Worm (Caenorhabditis elegans) whole organism, late embryonic: ENCODE data around the gene T12G3.2.

Experiments used
- C08G9.2 ChIP-seq: sonication (generic microtip); optimal IDR thresholded peaks from 2 replicates; lab custom pipeline; 2016; ENCODE audit warnings: mild to moderate bottlenecking, missing genetic modification characterization, moderate library complexity, missing compliant biosample characterization
- C38D4.7 ChIP-seq: fragments of 200-800 bp; sonication (Bioruptor generic); optimal IDR thresholded peaks from 2 replicates; lab custom pipeline; 2018; ENCODE audit warnings: mild to moderate bottlenecking, missing genetic modification characterization, moderate library complexity, missing compliant biosample characterization
- K09A11.1 ChIP-seq: sonication (generic microtip); optimal IDR thresholded peaks from 2 replicates; lab custom pipeline; 2017; ENCODE audit warnings: antibody characterized with exemption, mild to moderate bottlenecking, missing genetic modification characterization, missing compliant biosample characterization; ENCODE audit not compliant: insufficient read depth
- T23F11.4 ChIP-seq: fragments of 200-800 bp; sonication (Bioruptor generic); optimal IDR thresholded peaks from 2 replicates; lab custom pipeline; 2018; ENCODE audit warnings: mild to moderate bottlenecking, missing genetic modification characterization, missing compliant biosample characterization
- Y22D7AL.16 ChIP-seq: sonication (generic microtip); optimal IDR thresholded peaks from 2 replicates; lab custom pipeline; 2016; ENCODE audit warnings: missing genetic modification characterization, missing compliant biosample characterization
- ahr-1 ChIP-seq: sonication (generic microtip); optimal IDR thresholded peaks from 2 replicates; lab custom pipeline; 2016; ENCODE audit warnings: missing genetic modification characterization, missing compliant biosample characterization
- ama-1 ChIP-seq: fragments of 150-350 bp; optimal IDR thresholded peaks from 2 replicates; lab custom pipeline; 2014
- ceh-14 ChIP-seq: sonication (generic microtip); optimal IDR thresholded peaks from 2 replicates; lab custom pipeline; 2016; ENCODE audit warnings: missing genotype, missing genetic modification characterization, missing compliant biosample characterization
- ceh-18 ChIP-seq: sonication (generic microtip); optimal IDR thresholded peaks from 2 replicates; lab custom pipeline; 2016; ENCODE audit warnings: missing genetic modification characterization, missing compliant biosample characterization
- ceh-19 ChIP-seq: fragments of 200-800 bp; sonication (Bioruptor generic); optimal IDR thresholded peaks from 2 replicates; lab custom pipeline; 2018; ENCODE audit warnings: mild to moderate bottlenecking, missing genetic modification characterization, missing compliant biosample characterization
- ceh-2 ChIP-seq: sonication (generic microtip); optimal IDR thresholded peaks from 2 replicates; lab custom pipeline; 2016; ENCODE audit warnings: missing genotype, missing genetic modification characterization, missing compliant biosample characterization
- ceh-22 ChIP-seq: sonication (generic microtip); optimal IDR thresholded peaks from 2 replicates; lab custom pipeline; 2017; ENCODE audit warnings: missing biosample characterization, missing genetic modification characterization
- ceh-24 ChIP-seq: sonication (generic microtip); optimal IDR thresholded peaks from 2 replicates; lab custom pipeline; 2016; ENCODE audit warnings: mild to moderate bottlenecking, missing genetic modification characterization, missing compliant biosample characterization
- ceh-30 ChIP-seq: fragments of 150-350 bp; optimal IDR thresholded peaks from 2 replicates; lab custom pipeline; 2014; ENCODE audit warnings: missing biosample characterization, missing genetic modification characterization
- ceh-31 ChIP-seq: sonication (generic microtip); optimal IDR thresholded peaks from 2 replicates; lab custom pipeline; 2016; ENCODE audit warnings: missing genetic modification characterization, missing compliant biosample characterization
- ceh-34 ChIP-seq: sonication (generic microtip); optimal IDR thresholded peaks from 2 replicates; lab custom pipeline; 2016; ENCODE audit warnings: mild to moderate bottlenecking, missing genetic modification characterization, missing compliant biosample characterization
- ceh-48 ChIP-seq: sonication (generic microtip); optimal IDR thresholded peaks from 2 replicates; lab custom pipeline; 2016; ENCODE audit warnings: missing genetic modification characterization, inconsistent platforms, missing compliant biosample characterization
- ceh-6 ChIP-seq: fragments of 200-800 bp; sonication (Bioruptor generic); optimal IDR thresholded peaks from 2 replicates; lab custom pipeline; 2018; ENCODE audit warnings: mild to moderate bottlenecking, missing genetic modification characterization, missing compliant biosample characterization
- ceh-9 ChIP-seq: sonication (generic microtip); optimal IDR thresholded peaks from 2 replicates; lab custom pipeline; 2016; ENCODE audit warnings: mild to moderate bottlenecking, missing genetic modification characterization, inconsistent platforms, missing compliant biosample characterization
- che-1 ChIP-seq: sonication (generic microtip); optimal IDR thresholded peaks from 2 replicates; lab custom pipeline; 2016; ENCODE audit warnings: mild to moderate bottlenecking, missing genetic modification characterization, missing compliant biosample characterization
- dmd-4 ChIP-seq: sonication (generic microtip); optimal IDR thresholded peaks from 2 replicates; lab custom pipeline; 2016; ENCODE audit warnings: borderline replicate concordance, missing genetic modification characterization, missing compliant biosample characterization
- elt-2 ChIP-seq: sonication (generic microtip); optimal IDR thresholded peaks from 2 replicates; lab custom pipeline; 2016; ENCODE audit warnings: missing genetic modification reagents, missing genetic modification characterization, missing compliant biosample characterization
- fkh-10 ChIP-seq: fragments of 150-350 bp; optimal IDR thresholded peaks from 2 replicates; lab custom pipeline; 2014; ENCODE audit warnings: missing biosample characterization, missing genetic modification reagents, missing genetic modification characterization
- fkh-6 ChIP-seq: sonication (generic microtip); optimal IDR thresholded peaks from 2 replicates; lab custom pipeline; 2016; ENCODE audit warnings: missing genetic modification characterization, missing compliant biosample characterization
- hlh-13 ChIP-seq: fragments of 200-800 bp; sonication (Bioruptor generic); optimal IDR thresholded peaks from 2 replicates; lab custom pipeline; 2018; ENCODE audit warnings: mild to moderate bottlenecking, missing genetic modification characterization, missing compliant biosample characterization
- hlh-30 ChIP-seq: sonication (generic microtip); optimal IDR thresholded peaks from 2 replicates; lab custom pipeline; 2017; ENCODE audit warnings: antibody characterized with exemption, missing genetic modification characterization, missing compliant biosample characterization; ENCODE audit not compliant: insufficient read depth
- hlh-8 ChIP-seq: sonication (generic microtip); optimal IDR thresholded peaks from 2 replicates; lab custom pipeline; 2016; ENCODE audit warnings: missing genotype, missing genetic modification characterization, missing compliant biosample characterization
- lim-6 ChIP-seq: sonication (generic microtip); optimal IDR thresholded peaks from 2 replicates; lab custom pipeline; 2016; ENCODE audit warnings: missing genetic modification characterization, missing compliant biosample characterization
- madf-2 ChIP-seq: sonication (generic microtip); optimal IDR thresholded peaks from 2 replicates; lab custom pipeline; 2017; ENCODE audit warnings: missing genetic modification characterization, missing compliant biosample characterization
- nhr-11 ChIP-seq: fragments of 150-350 bp; optimal IDR thresholded peaks from 2 replicates; lab custom pipeline; 2014; ENCODE audit warnings: missing biosample characterization, missing genetic modification characterization
- npax-4 ChIP-seq: sonication (generic microtip); optimal IDR thresholded peaks from 2 replicates; lab custom pipeline; 2016; ENCODE audit warnings: missing genetic modification characterization, missing compliant biosample characterization
- pag-3 ChIP-seq: sonication (generic microtip); optimal IDR thresholded peaks from 2 replicates; lab custom pipeline; 2016; ENCODE audit warnings: missing compliant biosample characterization, missing genetic modification characterization, borderline replicate concordance
- pat-9 ChIP-seq: fragments of 200-800 bp; sonication (Bioruptor generic); optimal IDR thresholded peaks from 2 replicates; lab custom pipeline; 2018; ENCODE audit warnings: mild to moderate bottlenecking, missing genetic modification characterization, moderate library complexity, missing compliant biosample characterization
- pax-1 ChIP-seq: fragments of 150-350 bp; optimal IDR thresholded peaks from 2 replicates; lab custom pipeline; 2014; ENCODE audit warnings: missing biosample characterization, missing genetic modification characterization
- pha-4 ChIP-seq: fragments of 150-350 bp; optimal IDR thresholded peaks from 2 replicates; lab custom pipeline; 2018; ENCODE audit warnings: missing biosample characterization, missing genetic modification reagents, missing genetic modification characterization
- pqm-1 ChIP-seq: sonication (generic microtip); optimal IDR thresholded peaks from 2 replicates; lab custom pipeline; 2016; ENCODE audit warnings: missing genetic modification characterization, missing compliant biosample characterization
- pros-1 ChIP-seq: fragments of 150-350 bp; optimal IDR thresholded peaks from 2 replicates; lab custom pipeline; 2014; ENCODE audit warnings: missing biosample characterization, missing genetic modification reagents, missing genetic modification characterization
- ref-2 ChIP-seq: sonication (generic microtip); optimal IDR thresholded peaks from 2 replicates; lab custom pipeline; 2016; ENCODE audit warnings: missing genetic modification characterization, missing compliant biosample characterization
- rnt-1 ChIP-seq: sonication (generic microtip); optimal IDR thresholded peaks from 2 replicates; lab custom pipeline; 2016; ENCODE audit warnings: missing genetic modification characterization, missing compliant biosample characterization
- sdc-2 ChIP-seq: sonication (generic microtip); optimal IDR thresholded peaks from 2 replicates; lab custom pipeline; 2016; ENCODE audit warnings: missing genotype, missing genetic modification characterization, missing compliant biosample characterization
- sox-4 ChIP-seq: sonication (generic microtip); optimal IDR thresholded peaks from 2 replicates; lab custom pipeline; 2017; ENCODE audit warnings: mild to moderate bottlenecking, missing genetic modification characterization, inconsistent platforms, missing compliant biosample characterization
- syd-9 ChIP-seq: sonication (generic microtip); optimal IDR thresholded peaks from 2 replicates; lab custom pipeline; 2016; ENCODE audit warnings: mild to moderate bottlenecking, missing genetic modification characterization, moderate library complexity, missing compliant biosample characterization
- tbx-2 ChIP-seq: sonication (generic microtip); optimal IDR thresholded peaks from 2 replicates; lab custom pipeline; 2016; ENCODE audit warnings: missing genetic modification characterization, missing compliant biosample characterization
- tbx-7 ChIP-seq: sonication (generic microtip); optimal IDR thresholded peaks from 2 replicates; lab custom pipeline; 2016; ENCODE audit warnings: missing genotype, missing genetic modification characterization, missing compliant biosample characterization
- ttx-3 ChIP-seq: sonication (generic microtip); optimal IDR thresholded peaks from 2 replicates; lab custom pipeline; 2016; ENCODE audit warnings: missing genetic modification reagents, missing genetic modification characterization, missing compliant biosample characterization
- unc-3 ChIP-seq, 2 experiments: fragments of 200-800 bp in 1 of 2; sonication (Bioruptor generic) in 1 of 2; sonication (generic microtip) in 1 of 2; conservative IDR thresholded peaks in 1 of 2; optimal IDR thresholded peaks in 1 of 2; 2 replicates each; pipeline versions ENCODE4 v1.3.6 to Lab custom; 2016 to 2022; ENCODE audit warnings: missing compliant biosample characterization in 2 of 2, missing genetic modification characterization in 2 of 2, missing genetic modification reagents in 1 of 2
- unc-42 ChIP-seq: sonication (generic microtip); optimal IDR thresholded peaks from 2 replicates; lab custom pipeline; 2016; ENCODE audit warnings: missing genotype, missing genetic modification characterization, missing compliant biosample characterization
- unc-55 ChIP-seq: sonication (generic microtip); optimal IDR thresholded peaks from 2 replicates; lab custom pipeline; 2017; ENCODE audit warnings: missing biosample characterization, missing genetic modification reagents, missing genetic modification characterization
- unc-86 ChIP-seq: sonication (generic microtip); optimal IDR thresholded peaks from 2 replicates; lab custom pipeline; 2016; ENCODE audit warnings: missing genetic modification characterization, missing compliant biosample characterization
- zip-5 ChIP-seq: sonication (generic microtip); optimal IDR thresholded peaks from 2 replicates; lab custom pipeline; 2016; ENCODE audit warnings: missing genetic modification characterization, missing compliant biosample characterization
- ztf-16 ChIP-seq: sonication (generic microtip); optimal IDR thresholded peaks from 2 replicates; lab custom pipeline; 2017; ENCODE audit warnings: missing genetic modification characterization, missing compliant biosample characterization

T12G3.2 gene

ce11 chrIV:12010859-12011258 lies 35.9 kb downstream of the T12G3.2 start, which contains the start of the genes ZK617.26 and unc-22:
ZK617.26 (minus strand) TSS chrIV:12010959.
unc-22 (minus strand) TSS chrIV:12011007.
- no peak for TF ChIP-seq C08G9.2
- no peak for TF ChIP-seq ceh-9
- no peak for TF ChIP-seq ztf-16
- TF ChIP-seq madf-2 (tag; lab: Kevin White, UChicago): no peak
- TF ChIP-seq Y22D7AL.16: no peak
- TF ChIP-seq, all 69 proteins: peak for 0

- TF ChIP-seq fkh-6: no peak
- TF ChIP-seq ceh-18 (tag; lab: Kevin White, UChicago): peak; percentile 91
- TF ChIP-seq ama-1: no peak
- TF ChIP-seq C08G9.2: no peak
- peak; percentile 11 for TF ChIP-seq ceh-2 (tag; lab: Kevin White, UChicago)
- TF ChIP-seq nhr-11: no peak
- TF ChIP-seq zip-5 (tag; lab: Kevin White, UChicago): no peak
- peak; percentile 38 for TF ChIP-seq tbx-2 (tag; lab: Kevin White, UChicago)
- no peak for TF ChIP-seq K09A11.1
- no peak for TF ChIP-seq madf-2 (tag; lab: Kevin White, UChicago)
- TF ChIP-seq elt-2 (tag; lab: Kevin White, UChicago): no peak
- TF ChIP-seq pag-3: no peak
- TF ChIP-seq lim-6 (tag; lab: Kevin White, UChicago): no peak
- TF ChIP-seq pat-9 (tag; lab: Kevin White, UChicago): no peak
- no peak for TF ChIP-seq unc-86 (tag; lab: Kevin White, UChicago)
- TF ChIP-seq pqm-1: no peak
- no peak for TF ChIP-seq ahr-1 (tag; lab: Kevin White, UChicago)
- peak; percentile 22 for TF ChIP-seq ceh-14 (tag; lab: Kevin White, UChicago)
- TF ChIP-seq pros-1: no peak
- TF ChIP-seq ceh-30 (tag; lab: Kevin White, UChicago): no peak
- TF ChIP-seq sox-4: no peak
- no peak for TF ChIP-seq hlh-13 (GFP tag; lab: Kevin White, UChicago)
- TF ChIP-seq hlh-8 (tag; lab: Kevin White, UChicago): peak; percentile 36
- TF ChIP-seq hlh-30 (tag; lab: Kevin White, UChicago): peak; percentile 6
- TF ChIP-seq ceh-24 (tag; lab: Kevin White, UChicago): no peak
- TF ChIP-seq sdc-2: peak; percentile 4
- no peak for TF ChIP-seq npax-4
- TF ChIP-seq ceh-9: no peak
- peak; percentile 45 for TF ChIP-seq unc-55 (GFP tag; lab: Kevin White, UChicago)
- TF ChIP-seq ceh-19 (GFP tag; lab: Kevin White, UChicago): no peak
- no peak for TF ChIP-seq ceh-22 (tag; lab: Kevin White, UChicago)
- TF ChIP-seq pax-1 (tag; lab: Kevin White, UChicago): no peak
- TF ChIP-seq ref-2 (tag; lab: Kevin White, UChicago): no peak
- TF ChIP-seq ceh-48 (tag; lab: Kevin White, UChicago): no peak
- peak; percentile 48 for TF ChIP-seq syd-9
- TF ChIP-seq C38D4.7 (GFP tag; lab: Kevin White, UChicago): no peak
- TF ChIP-seq dmd-4 (tag; lab: Kevin White, UChicago): peak; percentile 8
- TF ChIP-seq che-1 (tag; lab: Kevin White, UChicago): no peak
- no peak for TF ChIP-seq T23F11.4 (GFP tag; lab: Kevin White, UChicago)
- no peak for TF ChIP-seq unc-3 (GFP tag; conservative IDR thresholded peaks at IDR 0.05; lab: Robert Waterston, UW)
- no peak for TF ChIP-seq unc-3 (tag; optimal IDR thresholded peaks at IDR 0.05; lab: Kevin White, UChicago)
- no peak for TF ChIP-seq tbx-7 (tag; lab: Kevin White, UChicago)
- TF ChIP-seq ttx-3 (tag; lab: Kevin White, UChicago): no peak
- peak; percentile 76 for TF ChIP-seq rnt-1 (tag; lab: Kevin White, UChicago)
- no peak for TF ChIP-seq ceh-31 (tag; lab: Kevin White, UChicago)
- TF ChIP-seq unc-42 (tag; lab: Kevin White, UChicago): no peak
- no peak for TF ChIP-seq fkh-10 (GFP tag; lab: Kevin White, UChicago)
- peak; percentile 47 for TF ChIP-seq ceh-34 (tag; lab: Kevin White, UChicago)
- no peak for TF ChIP-seq pha-4 (tag; lab: Kevin White, UChicago)
- TF ChIP-seq ztf-16: no peak
- TF ChIP-seq ceh-6 (GFP tag; lab: Kevin White, UChicago): no peak
Measured at ce11 chrIV:12010377-12010776, 36.4 kb downstream of the T12G3.2 start.
